Worm (Caenorhabditis elegans): ENCODE results near the gene sra-32.

Gene sra-32

ce11 chrII:4537141-4537540, 5.4 kb upstream of the sra-32 start, which contains the start of gene sra-33:
sra-33 (minus strand) TSS chrII:4537241.
- TF ChIP-seq fkh-10 (GFP tag; optimal IDR thresholded peaks at IDR 0.05) (no peak), mdl-1 (tag; optimal IDR thresholded peaks at IDR 0.05) (no peak), skn-1 (tag; optimal IDR thresholded peaks at IDR 0.05) (no peak), snpc-4 (tag; optimal IDR thresholded peaks at IDR 0.05) (no peak), sea-2 (GFP tag; optimal IDR thresholded peaks at IDR 0.05) (no peak), zag-1 (tag; optimal IDR thresholded peaks at IDR 0.05) (no peak), nhr-23 (tag; optimal IDR thresholded peaks at IDR 0.05) (no peak)

- TF ChIP-seq ceh-9 (tag; optimal IDR thresholded peaks at IDR 0.05) = no peak
- no peak for TF ChIP-seq eor-1 (tag; optimal IDR thresholded peaks at IDR 0.05)
- no peak for TF ChIP-seq ama-1 (optimal IDR thresholded peaks at IDR 0.05)
- TF ChIP-seq nhr-237 (tag; optimal IDR thresholded peaks at IDR 0.05) = no peak
- TF ChIP-seq nhr-25 (tag; optimal IDR thresholded peaks at IDR 0.05) = no peak
- no peak for TF ChIP-seq ceh-16 (tag; optimal IDR thresholded peaks at IDR 0.05)
- TF ChIP-seq elt-1 (tag; optimal IDR thresholded peaks at IDR 0.05) = no peak
- no peak for TF ChIP-seq nhr-43 (tag; optimal IDR thresholded peaks at IDR 0.05; ENCODE audit: poor library complexity, severe bottlenecking)
- no peak for TF ChIP-seq zag-1 (tag; optimal IDR thresholded peaks at IDR 0.05)
- no peak for TF ChIP-seq lsy-12 (tag; optimal IDR thresholded peaks at IDR 0.05)
- no peak for TF ChIP-seq nfya-1 (tag; optimal IDR thresholded peaks at IDR 0.05; ENCODE audit: insufficient read depth)
- no peak for TF ChIP-seq fos-1 (tag; optimal IDR thresholded peaks at IDR 0.05)
- no peak for TF ChIP-seq ZK546.5 (tag; optimal IDR thresholded peaks at IDR 0.05)
- no peak for TF ChIP-seq tbx-2 (tag; optimal IDR thresholded peaks at IDR 0.05)
- TF ChIP-seq elt-2 (tag; optimal IDR thresholded peaks at IDR 0.05) = no peak
Observed at ce11 chrII:4527800-4528199, 4.0 kb downstream of the sra-32 start, which contains the start of gene sra-35. sra-35 (minus strand) TSS chrII:4527900.

ce11 chrII:4525185-4525584, 6.6 kb downstream of the sra-32 start:
- no peak for TF ChIP-seq nhr-43 (tag; optimal IDR thresholded peaks at IDR 0.05; ENCODE audit: poor library complexity, severe bottlenecking)
- TF ChIP-seq snpc-4 (tag; optimal IDR thresholded peaks at IDR 0.05) = no peak
- TF ChIP-seq nhr-11 (tag; optimal IDR thresholded peaks at IDR 0.05) = no peak
- no peak for TF ChIP-seq eor-1 (tag; optimal IDR thresholded peaks at IDR 0.05)
- TF ChIP-seq elt-2 (tag; optimal IDR thresholded peaks at IDR 0.05) = no peak
- no peak for TF ChIP-seq egl-5 (tag; optimal IDR thresholded peaks at IDR 0.05)
- no peak for TF ChIP-seq ceh-9 (tag; optimal IDR thresholded peaks at IDR 0.05)
- no peak for TF ChIP-seq mdl-1 (tag; optimal IDR thresholded peaks at IDR 0.05)

- no peak for TF ChIP-seq fos-1 (tag; optimal IDR thresholded peaks at IDR 0.05)
- TF ChIP-seq snpc-4 (tag; optimal IDR thresholded peaks at IDR 0.05) = no peak
- no peak for TF ChIP-seq nhr-23 (tag; optimal IDR thresholded peaks at IDR 0.05)
Observed at ce11 chrII:4523122-4523672, 8.6 kb downstream of the sra-32 start, which contains the start of the genes B0304.4 and B0304.2. B0304.4 (minus strand) TSS chrII:4523222. B0304.2 (plus strand) TSS chrII:4523622.

- TF ChIP-seq nhr-11 (tag; optimal IDR thresholded peaks at IDR 0.05) (peak; percentile 58), snpc-4 (tag; optimal IDR thresholded peaks at IDR 0.05) (no peak), eor-1 (tag; optimal IDR thresholded peaks at IDR 0.05) (no peak), pha-4 (tag; optimal IDR thresholded peaks at IDR 0.05) (no peak), elt-2 (tag; optimal IDR thresholded peaks at IDR 0.05) (no peak), egl-27 (tag; optimal IDR thresholded peaks at IDR 0.05) (no peak), nhr-12 (tag; optimal IDR thresholded peaks at IDR 0.05) (no peak)
Observed at ce11 chrII:4519976-4520594, 11.7 kb downstream of the sra-32 start.

ce11 chrII:4518300-4518907, 13.4 kb downstream of the sra-32 start, which contains the start of gene hlh-1:
hlh-1 (plus strand) TSS chrII:4518574.
- TF ChIP-seq ceh-28 (tag; optimal IDR thresholded peaks at IDR 0.05) (no peak), ztf-4 (tag; optimal IDR thresholded peaks at IDR 0.05) (no peak), egl-5 (tag; optimal IDR thresholded peaks at IDR 0.05) (peak; percentile 72), nhr-25 (tag; optimal IDR thresholded peaks at IDR 0.05) (no peak), lin-39 (tag; optimal IDR thresholded peaks at IDR 0.05) (peak; percentile 55), nfya-1 (tag; optimal IDR thresholded peaks at IDR 0.05; ENCODE audit: insufficient read depth) (peak; percentile 72), jun-1 (tag; optimal IDR thresholded peaks at IDR 0.05) (no peak), skn-1 (tag; optimal IDR thresholded peaks at IDR 0.05) (no peak), R02D3.7 (tag; optimal IDR thresholded peaks at IDR 0.05) (no peak), elt-2 (tag; optimal IDR thresholded peaks at IDR 0.05) (no peak), nhr-77 (tag; optimal IDR thresholded peaks at IDR 0.05) (no peak), elt-1 (tag; optimal IDR thresholded peaks at IDR 0.05) (no peak)
